In the genomic region with DNA sequence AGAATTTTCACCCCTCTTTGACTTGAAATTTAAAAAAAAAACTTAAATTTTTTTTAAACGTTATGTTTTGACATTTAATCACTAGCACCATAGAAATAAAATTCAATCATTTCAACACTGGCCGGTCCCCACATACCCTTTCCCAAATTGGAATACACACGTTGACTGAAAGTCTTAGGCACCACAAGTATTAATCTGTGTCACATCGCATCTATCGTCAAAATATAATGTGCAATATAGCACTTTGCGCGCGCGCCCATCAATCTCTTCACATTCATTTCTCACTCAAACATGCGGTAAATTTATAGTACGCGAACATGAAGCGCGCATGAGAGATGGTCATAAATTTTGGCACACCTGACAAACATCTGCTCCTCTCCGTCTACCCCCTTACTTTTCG, we compare ENCODE assay signal across 4 worm cellular contexts.
TF ChIP-seq lines count a peak whose summit lies in the region.

No protein-coding gene starts in this region.

TF ChIP-seq in whole organism, L1 larva, 84 proteins besides CTCF, POLR2A, EP300 and RAD21:
- TF ChIP-seq tbx-2 (tag; optimal IDR thresholded peaks at IDR 0.05; lab: Kevin White, UChicago): peak; percentile 29
- TF ChIP-seq vab-15 (tag; optimal IDR thresholded peaks at IDR 0.05; lab: Kevin White, UChicago): peak; percentile 1
- no peak for TF ChIP-seq unc-86 (tag; optimal IDR thresholded peaks at IDR 0.05; lab: Kevin White, UChicago)
- peak; percentile 36 for TF ChIP-seq egl-13 (tag; optimal IDR thresholded peaks at IDR 0.05; lab: Kevin White, UChicago)

TF ChIP-seq in whole organism, L2 larva, 48 proteins besides CTCF, POLR2A, EP300 and RAD21:
- TF ChIP-seq nhr-25 (tag; optimal IDR thresholded peaks at IDR 0.05; lab: Kevin White, UChicago) (no peak), blmp-1 (tag; optimal IDR thresholded peaks at IDR 0.05; lab: Kevin White, UChicago; ENCODE audit: insufficient read depth) (no peak), alr-1 (tag; optimal IDR thresholded peaks at IDR 0.05; lab: Kevin White, UChicago) (no peak), mdl-1 (tag; optimal IDR thresholded peaks at IDR 0.05; lab: Kevin White, UChicago) (no peak), fos-1 (tag; optimal IDR thresholded peaks at IDR 0.05; lab: Kevin White, UChicago) (no peak), unc-39 (tag; optimal IDR thresholded peaks at IDR 0.05; lab: Kevin White, UChicago) (no peak), mab-5 (tag; optimal IDR thresholded peaks at IDR 0.05; lab: Kevin White, UChicago) (peak; percentile 20), egl-27 (tag; optimal IDR thresholded peaks at IDR 0.05; lab: Kevin White, UChicago) (no peak)

TF ChIP-seq in whole organism, L3 larva, 47 proteins besides CTCF, POLR2A, EP300 and RAD21:
- TF ChIP-seq lin-39 (tag; optimal IDR thresholded peaks at IDR 0.05; lab: Kevin White, UChicago) (peak; percentile 52), fkh-2 (tag; optimal IDR thresholded peaks at IDR 0.05; lab: Kevin White, UChicago) (no peak)

TF ChIP-seq in whole organism, mixed stage, embryonic, 35 proteins besides CTCF, POLR2A, EP300 and RAD21:
- no peak for TF ChIP-seq unc-39 (tag; optimal IDR thresholded peaks at IDR 0.05; lab: Kevin White, UChicago)
- peak; percentile 6 for TF ChIP-seq unc-62 (GFP tag; optimal IDR thresholded peaks at IDR 0.05; lab: Kevin White, UChicago)
